Worm (Caenorhabditis elegans) whole organism, L2 larva: ENCODE results near the gene spig-9.

Source experiments
- egl-27 ChIP-seq: sonication (generic microtip); optimal IDR thresholded peaks from 3 replicates; lab custom pipeline; 2017; ENCODE audit warnings: missing biosample characterization, missing genetic modification reagents, missing genetic modification characterization
- lin-13 ChIP-seq: fragments of 150-350 bp; optimal IDR thresholded peaks from 2 replicates; lab custom pipeline; 2014; ENCODE audit warnings: missing biosample characterization, missing genetic modification reagents, missing genetic modification characterization

- TF ChIP-seq egl-27 (tag; lab: Kevin White, UChicago) (peak; percentile 39), lin-13 (no peak)
These were observed 44.9 kb upstream of the spig-9 start for ce11 chrV:13656346-13657254.
